Fruit fly (Drosophila melanogaster): ENCODE results near the gene U2af50.

The U2af50 gene

dm6 chrX:16335107-16335642 is 23.7 kb downstream of the U2af50 start:
- TF ChIP-seq Crg-1 (GFP tag; optimal IDR thresholded peaks at IDR 0.05) (peak; percentile 79), toe (GFP tag; optimal IDR thresholded peaks at IDR 0.05) (peak; percentile 51), Clk (GFP tag; optimal IDR thresholded peaks at IDR 0.05) (no peak), CG7101 (tag; optimal IDR thresholded peaks at IDR 0.05) (peak; percentile 86), CG11617 (GFP tag; optimal IDR thresholded peaks at IDR 0.05) (peak; percentile 89), CG5204 (GFP tag; optimal IDR thresholded peaks at IDR 0.05) (peak; percentile 70), CG7045 (GFP tag; optimal IDR thresholded peaks at IDR 0.05) (peak; percentile 58), cic (GFP tag; optimal IDR thresholded peaks at IDR 0.05) (peak; percentile 28), Hr96 (GFP tag; optimal IDR thresholded peaks at IDR 0.05) (no peak), Mnt (GFP tag; optimal IDR thresholded peaks at IDR 0.05) (peak; percentile 89), bab1 (GFP tag; optimal IDR thresholded peaks at IDR 0.05) (peak; percentile 62), ovo (GFP tag; optimal IDR thresholded peaks at IDR 0.05) (peak; percentile 70), cnc (optimal IDR thresholded peaks at IDR 0.05) (no peak), tj (GFP tag; optimal IDR thresholded peaks at IDR 0.05) (peak; percentile 75), CG33017 (tag; optimal IDR thresholded peaks at IDR 0.05) (peak; percentile 64), kay (GFP tag; ENCODE audit: borderline replicate concordance) (peak; percentile 47), CG12768 (GFP tag; optimal IDR thresholded peaks at IDR 0.05) (peak; percentile 65), pad (GFP tag; optimal IDR thresholded peaks at IDR 0.05) (peak; percentile 53), CG14711 (tag; optimal IDR thresholded peaks at IDR 0.05) (peak; percentile 75), CG1620 (GFP tag; optimal IDR thresholded peaks at IDR 0.05) (peak; percentile 57)

- TF ChIP-seq toe (GFP tag; optimal IDR thresholded peaks at IDR 0.05) (no peak), cic (GFP tag; optimal IDR thresholded peaks at IDR 0.05) (peak; percentile 20), Mnt (GFP tag; optimal IDR thresholded peaks at IDR 0.05) (peak; percentile 43)
These were observed 24.5 kb downstream of the U2af50 start for dm6 chrX:16334251-16334860.

- TF ChIP-seq toe (GFP tag; optimal IDR thresholded peaks at IDR 0.05), result no peak
- TF ChIP-seq Hr96 (GFP tag; optimal IDR thresholded peaks at IDR 0.05), result peak; percentile 20
- TF ChIP-seq CG33017 (tag; optimal IDR thresholded peaks at IDR 0.05), result no peak
- TF ChIP-seq CG7101 (tag; optimal IDR thresholded peaks at IDR 0.05), result peak; percentile 1
- TF ChIP-seq kay (GFP tag; ENCODE audit: borderline replicate concordance), result peak; percentile 6
- peak; percentile 16 for TF ChIP-seq CG1620 (GFP tag; optimal IDR thresholded peaks at IDR 0.05)
- peak; percentile 38 for TF ChIP-seq CG12768 (GFP tag; optimal IDR thresholded peaks at IDR 0.05)
- TF ChIP-seq cic (GFP tag; optimal IDR thresholded peaks at IDR 0.05), result peak; percentile 96
- peak; percentile 93 for TF ChIP-seq Mnt (GFP tag; optimal IDR thresholded peaks at IDR 0.05)
- TF ChIP-seq ovo (GFP tag; optimal IDR thresholded peaks at IDR 0.05), result peak; percentile 13
- peak; percentile 24 for TF ChIP-seq bab1 (GFP tag; optimal IDR thresholded peaks at IDR 0.05)
- peak; percentile 22 for TF ChIP-seq CG14711 (tag; optimal IDR thresholded peaks at IDR 0.05)
- TF ChIP-seq CG7045 (GFP tag; optimal IDR thresholded peaks at IDR 0.05), result no peak
These were observed 25.3 kb downstream of the U2af50 start, which contains the start of the genes CG9921 and Dsp1 for dm6 chrX:16333434-16334141. CG9921 (minus strand) TSS chrX:16333600. Dsp1 (plus strand) TSS chrX:16333612.

dm6 chrX:16332615-16333288 is 26.1 kb downstream of the U2af50 start:
- peak; percentile 95 for TF ChIP-seq bab1 (GFP tag; optimal IDR thresholded peaks at IDR 0.05)
- no peak for TF ChIP-seq cnc (optimal IDR thresholded peaks at IDR 0.05)
- peak; percentile 94 for TF ChIP-seq CG14711 (tag; optimal IDR thresholded peaks at IDR 0.05)
- peak; percentile 98 for TF ChIP-seq CG11617 (GFP tag; optimal IDR thresholded peaks at IDR 0.05)
- TF ChIP-seq kay (GFP tag; ENCODE audit: borderline replicate concordance), result peak; percentile 80
- TF ChIP-seq CG33017 (tag; optimal IDR thresholded peaks at IDR 0.05), result peak; percentile 95
- TF ChIP-seq tj (GFP tag; optimal IDR thresholded peaks at IDR 0.05), result peak; percentile 85
- peak; percentile 82 for TF ChIP-seq CG1620 (GFP tag; optimal IDR thresholded peaks at IDR 0.05)
- peak; percentile 91 for TF ChIP-seq pad (GFP tag; optimal IDR thresholded peaks at IDR 0.05)
- TF ChIP-seq CG12768 (GFP tag; optimal IDR thresholded peaks at IDR 0.05), result peak; percentile 95
- peak; percentile 95 for TF ChIP-seq CG7045 (GFP tag; optimal IDR thresholded peaks at IDR 0.05)
- TF ChIP-seq cic (GFP tag; optimal IDR thresholded peaks at IDR 0.05), result peak; percentile 83
- peak; percentile 83 for TF ChIP-seq toe (GFP tag; optimal IDR thresholded peaks at IDR 0.05)
- TF ChIP-seq CG7101 (tag; optimal IDR thresholded peaks at IDR 0.05), result peak; percentile 98
- no peak for TF ChIP-seq Hr96 (GFP tag; optimal IDR thresholded peaks at IDR 0.05)
- peak; percentile 88 for TF ChIP-seq Mnt (GFP tag; optimal IDR thresholded peaks at IDR 0.05)
- TF ChIP-seq Clk (GFP tag; optimal IDR thresholded peaks at IDR 0.05), result peak; percentile 84
- TF ChIP-seq ovo (GFP tag; optimal IDR thresholded peaks at IDR 0.05), result peak; percentile 95
- TF ChIP-seq CG5204 (GFP tag; optimal IDR thresholded peaks at IDR 0.05), result peak; percentile 94
- peak; percentile 92 for TF ChIP-seq Crg-1 (GFP tag; optimal IDR thresholded peaks at IDR 0.05)

dm6 chrX:16331562-16332233 is 27.1 kb downstream of the U2af50 start:
- no peak for TF ChIP-seq CG7101 (tag; optimal IDR thresholded peaks at IDR 0.05)
- TF ChIP-seq pad (GFP tag; optimal IDR thresholded peaks at IDR 0.05), result peak; percentile 11
- no peak for TF ChIP-seq cnc (optimal IDR thresholded peaks at IDR 0.05)
- peak; percentile 6 for TF ChIP-seq bab1 (GFP tag; optimal IDR thresholded peaks at IDR 0.05)
- TF ChIP-seq Mnt (GFP tag; optimal IDR thresholded peaks at IDR 0.05), result peak; percentile 21
- peak; percentile 28 for TF ChIP-seq CG11617 (GFP tag; optimal IDR thresholded peaks at IDR 0.05)
- TF ChIP-seq ovo (GFP tag; optimal IDR thresholded peaks at IDR 0.05), result peak; percentile 54
- TF ChIP-seq Crg-1 (GFP tag; optimal IDR thresholded peaks at IDR 0.05), result no peak
